Worm (Caenorhabditis elegans) whole organism, mixed stage, embryonic: ENCODE measurements around the gene clec-214.

Experiments
- M03D4.4 ChIP-seq: sonication (generic microtip); optimal IDR thresholded peaks from 2 replicates; lab custom pipeline; 2017; ENCODE audit warnings: mild to moderate bottlenecking, missing genetic modification characterization, missing compliant biosample characterization
- blmp-1 ChIP-seq: fragments of 150-350 bp; optimal IDR thresholded peaks from 2 replicates; lab custom pipeline; 2014; ENCODE audit warnings: missing biosample characterization, missing genetic modification characterization
- ceh-39 ChIP-seq: fragments of 150-350 bp; optimal IDR thresholded peaks from 2 replicates; lab custom pipeline; 2014; ENCODE audit warnings: missing biosample characterization, missing genetic modification characterization
- ceh-43 ChIP-seq: fragments of 200-800 bp; sonication (Bioruptor generic); optimal IDR thresholded peaks from 2 replicates; lab custom pipeline; 2018; ENCODE audit warnings: mild to moderate bottlenecking, missing genetic modification characterization, moderate library complexity, missing compliant biosample characterization
- ceh-83 ChIP-seq: fragments of 200-800 bp; sonication (Bioruptor generic); optimal IDR thresholded peaks from 2 replicates; lab custom pipeline; 2018; ENCODE audit warnings: mild to moderate bottlenecking, missing genetic modification characterization, missing compliant biosample characterization
- ces-1 ChIP-seq: fragments of 150-350 bp; optimal IDR thresholded peaks from 2 replicates; lab custom pipeline; 2014; ENCODE audit warnings: missing biosample characterization, missing genetic modification reagents, missing genetic modification characterization
- cnd-1 ChIP-seq: fragments of 200-800 bp; sonication (Bioruptor generic); optimal IDR thresholded peaks from 2 replicates; lab custom pipeline; 2018; ENCODE audit warnings: mild to moderate bottlenecking, missing genetic modification characterization, missing compliant biosample characterization
- drap-1 ChIP-seq: fragments of 200-800 bp; sonication (Bioruptor generic); optimal IDR thresholded peaks from 3 replicates; lab custom pipeline; 2018; ENCODE audit warnings: mild to moderate bottlenecking, missing genetic modification characterization, missing compliant biosample characterization
- elt-1 ChIP-seq: sonication (generic microtip); optimal IDR thresholded peaks from 2 replicates; lab custom pipeline; 2017; ENCODE audit warnings: missing genetic modification characterization, mild to moderate bottlenecking, missing compliant biosample characterization, antibody characterized with exemption, moderate library complexity, borderline replicate concordance; ENCODE audit not compliant: insufficient read depth
- elt-3 ChIP-seq: fragments of 150-350 bp; optimal IDR thresholded peaks from 2 replicates; lab custom pipeline; 2014; ENCODE audit warnings: missing biosample characterization, missing genetic modification characterization
- flh-1 ChIP-seq: fragments of 200-800 bp; sonication (Bioruptor generic); optimal IDR thresholded peaks from 2 replicates; lab custom pipeline; 2018; ENCODE audit warnings: mild to moderate bottlenecking, missing genetic modification characterization, moderate library complexity, missing compliant biosample characterization
- ham-2 ChIP-seq: fragments of 200-800 bp; sonication (Bioruptor generic); optimal IDR thresholded peaks from 2 replicates; lab custom pipeline; 2018; ENCODE audit warnings: mild to moderate bottlenecking, missing genetic modification characterization, missing compliant biosample characterization
- hlh-1 ChIP-seq: fragments of 150-350 bp; optimal IDR thresholded peaks from 2 replicates; lab custom pipeline; 2014; ENCODE audit warnings: missing biosample characterization, missing genetic modification reagents, missing genetic modification characterization
- lin-13 ChIP-seq: fragments of 150-350 bp; optimal IDR thresholded peaks from 2 replicates; lab custom pipeline; 2014; ENCODE audit warnings: missing biosample characterization, missing genetic modification characterization
- lin-32 ChIP-seq: fragments of 200-800 bp; sonication (Bioruptor generic); optimal IDR thresholded peaks from 2 replicates; lab custom pipeline; 2018; ENCODE audit warnings: mild to moderate bottlenecking, missing genetic modification characterization, missing compliant biosample characterization
- lsy-2 ChIP-seq: fragments of 150-350 bp; optimal IDR thresholded peaks from 2 replicates; lab custom pipeline; 2014; ENCODE audit warnings: missing biosample characterization, missing genetic modification characterization
- mab-5 ChIP-seq: fragments of 150-350 bp; optimal IDR thresholded peaks from 2 replicates; lab custom pipeline; 2014; ENCODE audit warnings: missing biosample characterization, missing genetic modification characterization
- mep-1 ChIP-seq: fragments of 150-350 bp; optimal IDR thresholded peaks from 2 replicates; lab custom pipeline; 2017; ENCODE audit warnings: missing biosample characterization, missing genetic modification reagents, missing genetic modification characterization, inconsistent platforms
- mls-2 ChIP-seq: sonication (generic microtip); optimal IDR thresholded peaks from 2 replicates; lab custom pipeline; 2016; ENCODE audit warnings: mild to moderate bottlenecking, missing genetic modification characterization, moderate library complexity, missing compliant biosample characterization
- nhr-12 ChIP-seq: fragments of 150-350 bp; optimal IDR thresholded peaks from 2 replicates; lab custom pipeline; 2014; ENCODE audit warnings: missing biosample characterization, missing genetic modification characterization
- nhr-2 ChIP-seq: fragments of 150-350 bp; optimal IDR thresholded peaks from 2 replicates; lab custom pipeline; 2014; ENCODE audit warnings: missing biosample characterization, missing genetic modification characterization
- nhr-237 ChIP-seq: fragments of 150-350 bp; optimal IDR thresholded peaks from 2 replicates; lab custom pipeline; 2014; ENCODE audit warnings: missing biosample characterization, missing genetic modification characterization
- nhr-28 ChIP-seq: fragments of 150-350 bp; optimal IDR thresholded peaks from 2 replicates; lab custom pipeline; 2014; ENCODE audit warnings: missing biosample characterization, missing genetic modification characterization
- nhr-76 ChIP-seq: sonication (generic microtip); optimal IDR thresholded peaks from 2 replicates; lab custom pipeline; 2017; ENCODE audit warnings: missing biosample characterization, missing genetic modification characterization
- pha-4 ChIP-seq: fragments of 150-350 bp; optimal IDR thresholded peaks from 2 replicates; lab custom pipeline; 2018; ENCODE audit warnings: missing biosample characterization, missing genetic modification reagents, missing genetic modification characterization
- sem-2 ChIP-seq: fragments of 200-800 bp; sonication (Bioruptor generic); optimal IDR thresholded peaks from 2 replicates; lab custom pipeline; 2018; ENCODE audit warnings: mild to moderate bottlenecking, missing genetic modification characterization, missing compliant biosample characterization
- snpc-4 ChIP-seq: fragments of 150-350 bp; optimal IDR thresholded peaks from 2 replicates; lab custom pipeline; 2014; ENCODE audit warnings: missing biosample characterization, missing genetic modification characterization
- sptf-1 ChIP-seq: sonication (generic microtip); optimal IDR thresholded peaks from 2 replicates; lab custom pipeline; 2017; ENCODE audit warnings: mild to moderate bottlenecking, missing genetic modification characterization, moderate library complexity, missing compliant biosample characterization
- tbx-8 ChIP-seq: fragments of 200-800 bp; sonication (Bioruptor generic); optimal IDR thresholded peaks from 2 replicates; lab custom pipeline; 2018; ENCODE audit warnings: mild to moderate bottlenecking, missing genetic modification characterization, moderate library complexity, missing compliant biosample characterization
- unc-120 ChIP-seq: sonication (generic microtip); optimal IDR thresholded peaks from 2 replicates; lab custom pipeline; 2017; ENCODE audit warnings: missing genetic modification characterization, missing compliant biosample characterization; ENCODE audit not compliant: poor library complexity, severe bottlenecking
- unc-39 ChIP-seq: fragments of 150-350 bp; optimal IDR thresholded peaks from 2 replicates; lab custom pipeline; 2014; ENCODE audit warnings: missing biosample characterization, missing genetic modification characterization
- unc-62 ChIP-seq: fragments of 150-350 bp; optimal IDR thresholded peaks from 2 replicates; lab custom pipeline; 2014; ENCODE audit warnings: missing biosample characterization, missing genetic modification reagents, missing genetic modification characterization
- zip-8 ChIP-seq: fragments of 150-350 bp; optimal IDR thresholded peaks from 2 replicates; lab custom pipeline; 2014; ENCODE audit warnings: missing biosample characterization, missing genetic modification characterization
- ztf-11 ChIP-seq: fragments of 150-350 bp; optimal IDR thresholded peaks from 2 replicates; lab custom pipeline; 2014; ENCODE audit warnings: missing biosample characterization, missing genetic modification characterization

The clec-214 gene

ce11 chrV:7590454-7590853 is 19.7 kb upstream of the clec-214 start, which contains the start of gene C50E3.6:
C50E3.6 (minus strand) TSS chrV:7590554.
- TF ChIP-seq flh-1 (no peak), ceh-39 (no peak), elt-3 (no peak), blmp-1 (tag; lab: Kevin White, UChicago) (no peak), ztf-11 (no peak), nhr-237 (tag; lab: Kevin White, UChicago) (no peak), tbx-8 (GFP tag; lab: Kevin White, UChicago) (no peak), hlh-1 (no peak), lin-32 (GFP tag; lab: Kevin White, UChicago) (no peak), mep-1 (tag; lab: Kevin White, UChicago) (no peak), elt-1 (tag; lab: Kevin White, UChicago) (no peak), nhr-12 (tag; lab: Kevin White, UChicago) (no peak), mls-2 (tag; lab: Kevin White, UChicago) (no peak), pha-4 (tag; lab: Kevin White, UChicago) (no peak)

- TF ChIP-seq lin-13 (tag; lab: Kevin White, UChicago): no peak
- TF ChIP-seq nhr-237 (tag; lab: Kevin White, UChicago): no peak
- no peak for TF ChIP-seq zip-8
- TF ChIP-seq ztf-11: no peak
- no peak for TF ChIP-seq lsy-2 (tag; lab: Kevin White, UChicago)
- TF ChIP-seq lin-32 (GFP tag; lab: Kevin White, UChicago): no peak
- TF ChIP-seq drap-1 (GFP tag; lab: Kevin White, UChicago): no peak
- no peak for TF ChIP-seq ceh-39
- no peak for TF ChIP-seq mab-5
- no peak for TF ChIP-seq nhr-2 (tag; lab: Kevin White, UChicago)
- TF ChIP-seq ces-1: no peak
- TF ChIP-seq M03D4.4 (tag; lab: Kevin White, UChicago): no peak
- no peak for TF ChIP-seq snpc-4 (tag; lab: Kevin White, UChicago)
- no peak for TF ChIP-seq elt-3
- TF ChIP-seq mep-1 (tag; lab: Kevin White, UChicago): no peak
- no peak for TF ChIP-seq mls-2 (tag; lab: Kevin White, UChicago)
- no peak for TF ChIP-seq blmp-1 (tag; lab: Kevin White, UChicago)
- no peak for TF ChIP-seq sptf-1 (tag; lab: Kevin White, UChicago)
- no peak for TF ChIP-seq tbx-8 (GFP tag; lab: Kevin White, UChicago)
- TF ChIP-seq cnd-1 (tag; lab: Kevin White, UChicago): no peak
These were observed 15.0 kb upstream of the clec-214 start for ce11 chrV:7595132-7595531.

- TF ChIP-seq M03D4.4 (tag; lab: Kevin White, UChicago) (no peak), tbx-8 (GFP tag; lab: Kevin White, UChicago) (no peak), lin-32 (GFP tag; lab: Kevin White, UChicago) (no peak)
These were observed 11.9 kb upstream of the clec-214 start, which contains the start of gene C50E3.7 for ce11 chrV:7598269-7598668. C50E3.7 (minus strand) TSS chrV:7598369.

- TF ChIP-seq unc-120 (tag; lab: Kevin White, UChicago) (no peak), tbx-8 (GFP tag; lab: Kevin White, UChicago) (no peak), ceh-83 (GFP tag; lab: Kevin White, UChicago) (no peak), sem-2 (GFP tag; lab: Kevin White, UChicago) (no peak), drap-1 (GFP tag; lab: Kevin White, UChicago) (no peak), snpc-4 (tag; lab: Kevin White, UChicago) (no peak), elt-3 (no peak), unc-62 (GFP tag; lab: Kevin White, UChicago) (no peak), nhr-2 (tag; lab: Kevin White, UChicago) (no peak)
These were observed 10.0 kb upstream of the clec-214 start, which contains the start of gene C50E3.9 for ce11 chrV:7600149-7600548. C50E3.9 (minus strand) TSS chrV:7600249.

- no peak for TF ChIP-seq nhr-28 (tag; lab: Kevin White, UChicago)
- TF ChIP-seq cnd-1 (tag; lab: Kevin White, UChicago): no peak
- no peak for TF ChIP-seq hlh-1
- TF ChIP-seq blmp-1 (tag; lab: Kevin White, UChicago): no peak
- TF ChIP-seq lin-32 (GFP tag; lab: Kevin White, UChicago): no peak
- TF ChIP-seq nhr-2 (tag; lab: Kevin White, UChicago): no peak
- no peak for TF ChIP-seq drap-1 (GFP tag; lab: Kevin White, UChicago)
- TF ChIP-seq ceh-83 (GFP tag; lab: Kevin White, UChicago): no peak
- no peak for TF ChIP-seq lsy-2 (tag; lab: Kevin White, UChicago)
- no peak for TF ChIP-seq tbx-8 (GFP tag; lab: Kevin White, UChicago)
- TF ChIP-seq ham-2: no peak
- TF ChIP-seq elt-3: no peak
- TF ChIP-seq ceh-43 (GFP tag; lab: Kevin White, UChicago): no peak
- TF ChIP-seq mab-5: no peak
- TF ChIP-seq elt-1 (tag; lab: Kevin White, UChicago): no peak
- no peak for TF ChIP-seq unc-39 (tag; lab: Kevin White, UChicago)
- TF ChIP-seq unc-62 (GFP tag; lab: Kevin White, UChicago): no peak
- TF ChIP-seq nhr-76 (tag; lab: Kevin White, UChicago): no peak
These were observed 8.7 kb upstream of the clec-214 start, which contains the start of gene scl-26 for ce11 chrV:7601443-7601842. scl-26 (minus strand) TSS chrV:7601543.
